Worm (Caenorhabditis elegans): Measurements from ENCODE around the gene mct-4.

Gene mct-4

ce11 chrX:4901974-4902373 is 27.6 kb downstream of the mct-4 start:
- peak; percentile 73 for TF ChIP-seq fkh-10 (GFP tag; optimal IDR thresholded peaks at IDR 0.05)
- TF ChIP-seq mep-1 (tag; optimal IDR thresholded peaks at IDR 0.05) = no peak
- TF ChIP-seq C04F5.9 (tag; optimal IDR thresholded peaks at IDR 0.05) = no peak
- peak; percentile 7 for TF ChIP-seq ces-1 (GFP tag; optimal IDR thresholded peaks at IDR 0.05)
- no peak for TF ChIP-seq ztf-11 (tag; optimal IDR thresholded peaks at IDR 0.05)
- TF ChIP-seq lin-14 (GFP tag; optimal IDR thresholded peaks at IDR 0.05) = peak; percentile 30
- TF ChIP-seq nhr-12 (tag; optimal IDR thresholded peaks at IDR 0.05) = no peak
- no peak for TF ChIP-seq grh-1 (GFP tag; IDR thresholded peaks at IDR 0.05)

ce11 chrX:4900685-4901084 is 28.9 kb downstream of the mct-4 start, which contains the start of gene T07F12.4:
Gene T07F12.4 (minus strand): TSS chrX:4900814.
- TF ChIP-seq vab-15 (tag; optimal IDR thresholded peaks at IDR 0.05) (no peak), ceh-90 (tag; optimal IDR thresholded peaks at IDR 0.05) (no peak), snu-23 (GFP tag; optimal IDR thresholded peaks at IDR 0.05) (no peak), nhr-237 (tag; optimal IDR thresholded peaks at IDR 0.05) (no peak), fkh-8 (tag; optimal IDR thresholded peaks at IDR 0.05) (no peak), dsc-1 (tag; optimal IDR thresholded peaks at IDR 0.05) (no peak)

- TF ChIP-seq ceh-88 (GFP tag; IDR thresholded peaks at IDR 0.05) (no peak), jun-1 (tag; optimal IDR thresholded peaks at IDR 0.05) (no peak), efl-1 (optimal IDR thresholded peaks at IDR 0.05) (no peak), efl-1 (GFP tag; optimal IDR thresholded peaks at IDR 0.05 in 1 of 2) (no peak), aha-1 (tag; optimal IDR thresholded peaks at IDR 0.05) (no peak), fkh-8 (tag; optimal IDR thresholded peaks at IDR 0.05) (peak; percentile 51), lin-35 (GFP tag; optimal IDR thresholded peaks at IDR 0.05) (no peak), C16A3.4 (tag; optimal IDR thresholded peaks at IDR 0.05) (no peak), lsy-2 (tag; optimal IDR thresholded peaks at IDR 0.05) (peak in 1 of 2 experiments; percentile 3), ztf-4 (tag; optimal IDR thresholded peaks at IDR 0.05) (no peak), pag-3 (tag; optimal IDR thresholded peaks at IDR 0.05; ENCODE audit: borderline replicate concordance, insufficient read depth) (no peak), ceh-82 (tag; optimal IDR thresholded peaks at IDR 0.05) (peak in 1 of 3 experiments; percentile 28), nhr-19 (GFP tag; conservative IDR thresholded peaks at IDR 0.05) (peak; percentile 58), nhr-84 (tag; optimal IDR thresholded peaks at IDR 0.05) (no peak), lin-14 (GFP tag; optimal IDR thresholded peaks at IDR 0.05) (peak; percentile 93), Y116A8C.19 (tag; optimal IDR thresholded peaks at IDR 0.05; ENCODE audit: borderline replicate concordance) (no peak), nhr-76 (tag; optimal IDR thresholded peaks at IDR 0.05) (no peak), fkh-10 (GFP tag; optimal IDR thresholded peaks at IDR 0.05) (peak; percentile 41), nhr-237 (tag; optimal IDR thresholded peaks at IDR 0.05) (no peak), unc-86 (tag; optimal IDR thresholded peaks at IDR 0.05) (no peak), hlh-17 (GFP tag; optimal IDR thresholded peaks at IDR 0.05; ENCODE audit: borderline replicate concordance) (no peak), mdl-1 (tag; optimal IDR thresholded peaks at IDR 0.05) (peak in 1 of 2 experiments; percentile 5), rnt-1 (tag; optimal IDR thresholded peaks at IDR 0.05) (peak; percentile 70), sup-37 (GFP tag; optimal IDR thresholded peaks at IDR 0.05) (no peak), lin-15B (tag; optimal IDR thresholded peaks at IDR 0.05) (no peak), lir-3 (tag; optimal IDR thresholded peaks at IDR 0.05; ENCODE audit: poor library complexity) (no peak), lin-39 (tag; optimal IDR thresholded peaks at IDR 0.05) (peak; percentile 22), swsn-7 (tag; optimal IDR thresholded peaks at IDR 0.05) (peak; percentile 30), pax-3 (tag; optimal IDR thresholded peaks at IDR 0.05) (peak; percentile 40), zip-4 (GFP tag; optimal IDR thresholded peaks at IDR 0.05) (peak; percentile 16), tlp-1 (tag; optimal IDR thresholded peaks at IDR 0.05) (no peak), C34B4.2 (tag; optimal IDR thresholded peaks at IDR 0.05) (no peak), nhr-90 (tag; optimal IDR thresholded peaks at IDR 0.05; ENCODE audit: poor library complexity) (no peak), fkh-4 (tag; optimal IDR thresholded peaks at IDR 0.05; ENCODE audit: borderline replicate concordance) (no peak), tbx-2 (tag; optimal IDR thresholded peaks at IDR 0.05) (no peak), elt-2 (tag; optimal IDR thresholded peaks at IDR 0.05) (peak; percentile 2), ces-1 (GFP tag; optimal IDR thresholded peaks at IDR 0.05) (no peak), ceh-90 (tag; optimal IDR thresholded peaks at IDR 0.05) (no peak), nhr-12 (tag; optimal IDR thresholded peaks at IDR 0.05) (no peak), mef-2 (tag; optimal IDR thresholded peaks at IDR 0.05) (no peak), isw-1 (GFP tag; IDR thresholded peaks at IDR 0.05) (peak; percentile 54)
Measured at ce11 chrX:4899623-4900022, 29.9 kb downstream of the mct-4 start.
